Fruit fly (Drosophila melanogaster) whole organism, embryonic: ENCODE results near the gene fzo.

Experiments used
- Atf6 ChIP-seq: fragments of 200-800 bp; sonication (Bioruptor generic); IDR thresholded peaks from 2 replicates; pipeline ENCODE4 v1.3.6; 2022; ENCODE audit warnings: missing biosample characterization, missing genetic modification characterization
- B-H1 ChIP-seq: fragments of 200-800 bp; sonication (Bioruptor generic); IDR thresholded peaks from 3 replicates; pipeline ENCODE4 v1.3.6; 2022; ENCODE audit warnings: missing biosample characterization, missing genetic modification characterization
- Bgb ChIP-seq: fragments of 200-800 bp; sonication (Bioruptor generic); IDR thresholded peaks from 2 replicates; pipeline ENCODE4 v1.3.6; 2022; ENCODE audit warnings: missing biosample characterization, missing genetic modification characterization; ENCODE audit not compliant: partially characterized antibody
- CG10267 ChIP-seq: fragments of 200-800 bp; sonication (Bioruptor generic); optimal IDR thresholded peaks from 2 replicates; lab custom pipeline; 2018; ENCODE audit warnings: missing biosample characterization, mild to moderate bottlenecking, missing genetic modification characterization, moderate library complexity
- CG10979 ChIP-seq: fragments of 200-800 bp; sonication (Bioruptor generic); optimal IDR thresholded peaks from 2 replicates; lab custom pipeline; 2018; ENCODE audit warnings: missing biosample characterization, mild to moderate bottlenecking, missing genetic modification characterization, moderate library complexity
- CG12071 ChIP-seq: fragments of 200-800 bp; sonication (Bioruptor generic); optimal IDR thresholded peaks from 3 replicates; lab custom pipeline; 2018; ENCODE audit warnings: missing biosample characterization, mild to moderate bottlenecking, missing genetic modification characterization
- CG1233 ChIP-seq: fragments of 200-800 bp; sonication (Bioruptor generic); optimal IDR thresholded peaks from 4 replicates; lab custom pipeline; 2018; ENCODE audit warnings: missing biosample characterization, mild to moderate bottlenecking, missing genetic modification characterization
- CG12744 ChIP-seq: fragments of 200-800 bp; sonication (Bioruptor generic); optimal IDR thresholded peaks from 2 replicates; lab custom pipeline; 2016; ENCODE audit warnings: missing biosample characterization, missing genetic modification characterization
- CG13894 ChIP-seq: fragments of 200-800 bp; sonication (Bioruptor generic); optimal IDR thresholded peaks from 3 replicates; lab custom pipeline; 2018; ENCODE audit warnings: missing biosample characterization, mild to moderate bottlenecking, missing genetic modification characterization, moderate library complexity
- CG14860 ChIP-seq: fragments of 200-800 bp; sonication (Bioruptor generic); IDR thresholded peaks from 3 replicates; pipeline ENCODE4 v1.3.6; 2022; ENCODE audit warnings: missing biosample characterization, missing genetic modification characterization; ENCODE audit not compliant: partially characterized antibody
- CG15479 ChIP-seq: fragments of 200-800 bp; sonication (Bioruptor generic); optimal IDR thresholded peaks from 3 replicates; lab custom pipeline; 2019; ENCODE audit warnings: missing biosample characterization, mild to moderate bottlenecking, missing genetic modification characterization, moderate library complexity
- CG16813 ChIP-seq: fragments of 200-800 bp; sonication (Bioruptor generic); IDR thresholded peaks from 3 replicates; pipeline ENCODE4 v1.3.6; 2022; ENCODE audit warnings: missing biosample characterization, missing genetic modification characterization; ENCODE audit not compliant: partially characterized antibody
- CG2116 ChIP-seq: fragments of 200-800 bp; sonication (Bioruptor generic); optimal IDR thresholded peaks from 3 replicates; lab custom pipeline; 2018; ENCODE audit warnings: missing biosample characterization, mild to moderate bottlenecking, missing genetic modification characterization
- CG2199 ChIP-seq: fragments of 200-800 bp; sonication (Bioruptor generic); IDR thresholded peaks from 3 replicates; pipeline ENCODE4 v1.3.6; 2022; ENCODE audit warnings: missing biosample characterization, missing genetic modification characterization
- CG30431 ChIP-seq: fragments of 200-800 bp; sonication (Bioruptor generic); optimal IDR thresholded peaks from 2 replicates; lab custom pipeline; 2017; ENCODE audit warnings: missing biosample characterization, missing genetic modification characterization
- CG3065 ChIP-seq: fragments of 200-800 bp; sonication (Bioruptor generic); optimal IDR thresholded peaks from 2 replicates; lab custom pipeline; 2016; ENCODE audit warnings: missing biosample characterization, missing genetic modification characterization
- CG31365 ChIP-seq: fragments of 200-800 bp; sonication (Bioruptor generic); optimal IDR thresholded peaks from 2 replicates; lab custom pipeline; 2018; ENCODE audit warnings: missing biosample characterization, mild to moderate bottlenecking, missing genetic modification characterization
- CG3163 ChIP-seq: fragments of 200-800 bp; sonication (Bioruptor generic); optimal IDR thresholded peaks from 3 replicates; lab custom pipeline; 2016; ENCODE audit warnings: missing biosample characterization, missing genetic modification characterization
- CG3847 ChIP-seq: fragments of 200-800 bp; sonication (Bioruptor generic); IDR thresholded peaks from 2 replicates; pipeline ENCODE4 v1.3.6; 2022; ENCODE audit warnings: missing biosample characterization, missing genetic modification characterization
- CG3995 ChIP-seq: fragments of 200-800 bp; sonication (Bioruptor generic); optimal IDR thresholded peaks from 3 replicates; lab custom pipeline; 2016; ENCODE audit warnings: missing biosample characterization, missing genetic modification characterization
- CG4282 ChIP-seq: fragments of 200-800 bp; sonication (Bioruptor generic); optimal IDR thresholded peaks from 2 replicates; lab custom pipeline; 2016; ENCODE audit warnings: missing biosample characterization, missing genetic modification characterization
- CG4404 ChIP-seq: fragments of 200-800 bp; sonication (Bioruptor generic); IDR thresholded peaks from 2 replicates; pipeline ENCODE4 v1.3.6; 2022; ENCODE audit warnings: missing biosample characterization, missing genetic modification characterization
- CG5953 ChIP-seq: fragments of 200-800 bp; sonication (Bioruptor generic); IDR thresholded peaks from 2 replicates; pipeline ENCODE4 v1.3.6; 2022; ENCODE audit warnings: missing biosample characterization, missing genetic modification characterization
- CG6765 ChIP-seq: fragments of 200-800 bp; sonication (Bioruptor generic); optimal IDR thresholded peaks from 3 replicates; lab custom pipeline; 2017; ENCODE audit warnings: missing biosample characterization, mild to moderate bottlenecking, missing genetic modification characterization
- CG6813 ChIP-seq: fragments of 200-800 bp; sonication (Bioruptor generic); optimal IDR thresholded peaks from 2 replicates; lab custom pipeline; 2017; ENCODE audit warnings: missing biosample characterization, missing genetic modification characterization, mild to moderate bottlenecking, moderate library complexity, missing genetic modification reagents
- CG9727 ChIP-seq: fragments of 200-800 bp; sonication (Bioruptor generic); optimal IDR thresholded peaks from 3 replicates; lab custom pipeline; 2017; ENCODE audit warnings: missing biosample characterization, mild to moderate bottlenecking, missing genetic modification characterization
- CHES-1-like ChIP-seq: fragments of 200-800 bp; sonication (Bioruptor generic); optimal IDR thresholded peaks from 2 replicates; lab custom pipeline; 2016; ENCODE audit warnings: missing biosample characterization, missing genetic modification characterization
- CoRest ChIP-seq: fragments of 200-800 bp; sonication (Bioruptor generic); optimal IDR thresholded peaks from 3 replicates; lab custom pipeline; 2018; ENCODE audit warnings: missing biosample characterization, mild to moderate bottlenecking, missing genetic modification characterization, moderate library complexity
- Deaf1 ChIP-seq: fragments of 200-800 bp; optimal IDR thresholded peaks from 3 replicates; lab custom pipeline; 2019; ENCODE audit warnings: missing biosample characterization, mild to moderate bottlenecking, missing genetic modification characterization, moderate library complexity
- Mad ChIP-seq: fragments of 200-800 bp; sonication (Bioruptor generic); optimal IDR thresholded peaks from 2 replicates; lab custom pipeline; 2016; ENCODE audit warnings: missing biosample characterization, missing genetic modification characterization
- Med ChIP-seq: fragments of 200-800 bp; sonication (Bioruptor generic); peaks from one replicate; lab custom pipeline; 2016; ENCODE audit warnings: missing biosample characterization, missing genetic modification characterization, mild to moderate bottlenecking, inconsistent platforms, moderate library complexity
- Optix ChIP-seq: fragments of 200-800 bp; sonication (Bioruptor generic); IDR thresholded peaks from 3 replicates; pipeline ENCODE4 v1.3.6; 2022; ENCODE audit warnings: missing biosample characterization, missing genetic modification characterization
- Stat92E ChIP-seq, 3 experiments: fragments of >200 bp in 2 of 3; fragments of 200-800 bp in 1 of 3; sonication (Bioruptor generic) in 1 of 3; optimal IDR thresholded peaks; 2 replicates each; lab custom pipeline; 2017 to 2019; ENCODE audit warnings: missing biosample characterization in 3 of 3, missing genetic modification characterization in 3 of 3, mild to moderate bottlenecking in 1 of 3, moderate library complexity in 1 of 3
- caup ChIP-seq: fragments of 200-800 bp; sonication (Bioruptor generic); optimal IDR thresholded peaks from 3 replicates; lab custom pipeline; 2017; ENCODE audit warnings: missing biosample characterization, mild to moderate bottlenecking, missing genetic modification characterization, moderate library complexity; ENCODE audit not compliant: severe bottlenecking
- chn ChIP-seq: fragments of 200-800 bp; sonication (Bioruptor generic); optimal IDR thresholded peaks from 2 replicates; lab custom pipeline; 2016; ENCODE audit warnings: missing biosample characterization, missing genetic modification characterization
- crol ChIP-seq: fragments of 200-800 bp; sonication (Bioruptor generic); IDR thresholded peaks from 2 replicates; pipeline ENCODE4 v1.3.6; 2022; ENCODE audit warnings: missing biosample characterization, missing genetic modification characterization
- dmrt99B ChIP-seq: fragments of 200-800 bp; sonication (Bioruptor generic); optimal IDR thresholded peaks from 2 replicates; lab custom pipeline; 2018; ENCODE audit warnings: missing biosample characterization, mild to moderate bottlenecking, missing genetic modification characterization, moderate library complexity
- gce ChIP-seq: fragments of 200-800 bp; sonication (Bioruptor generic); IDR thresholded peaks from 3 replicates; pipeline ENCODE4 v1.3.6; 2022; ENCODE audit warnings: missing biosample characterization, missing genetic modification characterization
- kah ChIP-seq: fragments of 200-800 bp; sonication (Bioruptor generic); optimal IDR thresholded peaks from 2 replicates; lab custom pipeline; 2018; ENCODE audit warnings: missing biosample characterization, mild to moderate bottlenecking, missing genetic modification characterization
- lbe ChIP-seq: fragments of 200-800 bp; sonication (Bioruptor generic); optimal IDR thresholded peaks from 2 replicates; lab custom pipeline; 2016; ENCODE audit warnings: missing biosample characterization, mild to moderate bottlenecking, missing genetic modification characterization
- lola ChIP-seq, 3 experiments: fragments of >200 bp in 2 of 3; fragments of 200-800 bp in 1 of 3; sonication (Bioruptor generic) in 1 of 3; optimal IDR thresholded peaks; 2 replicates each; lab custom pipeline; 2017 to 2019; ENCODE audit warnings: missing biosample characterization in 3 of 3, missing genetic modification characterization in 3 of 3, mild to moderate bottlenecking in 1 of 3, moderate library complexity in 1 of 3
- mirr ChIP-seq: fragments of 200-800 bp; sonication (Bioruptor generic); optimal IDR thresholded peaks from 3 replicates; lab custom pipeline; 2018; ENCODE audit warnings: missing biosample characterization, mild to moderate bottlenecking, missing genetic modification characterization
- nerfin-2 ChIP-seq: fragments of 200-800 bp; sonication (Bioruptor generic); IDR thresholded peaks from 2 replicates; pipeline ENCODE4 v1.3.6; 2022; ENCODE audit warnings: missing biosample characterization, missing genetic modification characterization; ENCODE audit not compliant: partially characterized antibody
- rib ChIP-seq: fragments of 200-800 bp; sonication (Bioruptor generic); IDR thresholded peaks from 2 replicates; pipeline ENCODE4 v1.3.6; 2022; ENCODE audit warnings: missing biosample characterization, missing genetic modification characterization
- sim ChIP-seq: fragments of 200-800 bp; sonication (Bioruptor generic); IDR thresholded peaks from 2 replicates; pipeline ENCODE4 v1.3.6; 2022; ENCODE audit warnings: missing biosample characterization, missing genetic modification characterization
- so ChIP-seq: fragments of 200-800 bp; sonication (Bioruptor generic); IDR thresholded peaks from 3 replicates; pipeline ENCODE4 v1.3.6; 2022; ENCODE audit warnings: missing biosample characterization, missing genetic modification characterization
- trem ChIP-seq: fragments of 200-800 bp; optimal IDR thresholded peaks from 3 replicates; lab custom pipeline; 2019; ENCODE audit warnings: missing biosample characterization, mild to moderate bottlenecking, missing genetic modification characterization, moderate library complexity
- unc-4 ChIP-seq: fragments of 200-800 bp; sonication (Bioruptor generic); IDR thresholded peaks from 2 replicates; pipeline ENCODE4 v1.3.6; 2022; ENCODE audit warnings: missing biosample characterization, missing genetic modification characterization; ENCODE audit not compliant: partially characterized antibody
- wek ChIP-seq: fragments of 200-800 bp; sonication (Bioruptor generic); optimal IDR thresholded peaks from 3 replicates; lab custom pipeline; 2018; ENCODE audit warnings: missing biosample characterization, mild to moderate bottlenecking, missing genetic modification characterization, moderate library complexity

The fzo gene

DNA sequence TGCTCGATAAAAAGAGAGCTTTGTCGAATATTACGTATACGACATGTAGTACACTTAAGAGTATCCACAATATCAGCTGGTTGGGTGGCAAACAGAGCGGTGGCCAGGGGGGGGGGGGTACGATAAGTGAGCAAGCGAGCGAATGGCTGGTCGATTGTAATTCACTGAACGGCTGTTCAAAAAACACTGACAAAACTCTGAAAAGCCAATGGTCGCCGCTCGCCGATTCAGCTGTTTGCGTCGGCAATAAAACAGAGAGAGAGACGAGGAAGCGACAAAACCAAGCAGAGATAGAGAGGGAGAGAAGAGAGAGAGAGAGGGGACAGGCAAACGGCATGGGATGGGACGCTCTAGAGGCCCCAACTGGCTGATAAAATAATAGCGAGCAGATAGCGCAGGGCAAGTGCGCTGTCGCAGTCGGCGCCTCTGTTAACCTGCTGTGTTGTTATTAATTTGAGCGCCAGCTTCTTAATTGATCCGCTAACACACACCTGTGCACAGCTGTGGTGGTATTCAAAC is 22.7 kb upstream of the fzo start, which contains the start of gene cnc (continued):
- TF ChIP-seq so (GFP tag; lab: Robert Waterston, UW), result peak; percentile 79; the same call in 2 of the 3 replicates
- no peak for TF ChIP-seq CG3065 (GFP tag; lab: Kevin White, UChicago)
- no peak for TF ChIP-seq lola (GFP tag; optimal IDR thresholded peaks at IDR 0.05; lab: Kevin White, UChicago)
- no peak for TF ChIP-seq CG30431 (GFP tag; lab: Kevin White, UChicago)
- no peak for TF ChIP-seq CG9727 (GFP tag; lab: Kevin White, UChicago)
- TF ChIP-seq Mad (GFP tag; lab: Kevin White, UChicago), result no peak
- no peak for TF ChIP-seq sim (GFP tag; lab: Robert Waterston, UW)
- TF ChIP-seq CG3995 (GFP tag; lab: Kevin White, UChicago), result no peak
- TF ChIP-seq CG5953, result 0 out of 2 replicates have a peak, but pooled peaks have one; percentile 5
- 0 out of 2 replicates have a peak, but pooled peaks have one; percentile 10 for TF ChIP-seq CG3847
- peak; percentile 21 for TF ChIP-seq caup (GFP tag; lab: Kevin White, UChicago)
- TF ChIP-seq nerfin-2 (GFP tag; lab: Robert Waterston, UW), result peak; percentile 12; the same call in 1 of the 2 replicates
- TF ChIP-seq Med (GFP tag; lab: Kevin White, UChicago), result peak; percentile 88
- TF ChIP-seq Optix (GFP tag; lab: Robert Waterston, UW), result no peak; the same call in 2 of the 3 replicates
- peak; percentile 35; the same call in 1 of the 2 replicates for TF ChIP-seq Bgb (GFP tag; lab: Robert Waterston, UW)
- TF ChIP-seq CG2116 (GFP tag; lab: Kevin White, UChicago), result no peak
- no peak for TF ChIP-seq CG12744 (GFP tag; lab: Kevin White, UChicago)
- TF ChIP-seq CG3163 (GFP tag; lab: Kevin White, UChicago), result peak; percentile 97
- TF ChIP-seq crol (GFP tag; lab: Robert Waterston, UW), result peak; percentile 98
- peak; percentile 76 for TF ChIP-seq Deaf1 (tag; lab: Kevin White, UChicago)
- TF ChIP-seq trem (tag; lab: Kevin White, UChicago), result peak; percentile 4
- peak; percentile 51 for TF ChIP-seq CHES-1-like
- TF ChIP-seq unc-4, result peak; percentile 42
- peak; percentile 34 for TF ChIP-seq dmrt99B
- TF ChIP-seq CG4404 (GFP tag; lab: Robert Waterston, UW), result no peak
- TF ChIP-seq CG10267 (tag; lab: Kevin White, UChicago), result no peak
- no peak for TF ChIP-seq Stat92E (GFP tag; optimal IDR thresholded peaks at IDR 0.05; lab: Kevin White, UChicago)
- TF ChIP-seq B-H1 (GFP tag; lab: Robert Waterston, UW), result no peak; the same call in 2 of the 3 replicates
- peak; percentile 4 for TF ChIP-seq CG6813 (GFP tag; lab: Kevin White, UChicago)
- no peak for TF ChIP-seq CoRest (tag; lab: Kevin White, UChicago)
- TF ChIP-seq Atf6 (GFP tag; lab: Robert Waterston, UW), result peak; percentile 63
- peak; percentile 27 for TF ChIP-seq CG10979 (tag; lab: Kevin White, UChicago)
- TF ChIP-seq CG4282 (GFP tag; lab: Kevin White, UChicago), result no peak
- TF ChIP-seq CG12071 (GFP tag; lab: Kevin White, UChicago), result peak; percentile 63
- TF ChIP-seq wek (GFP tag; lab: Kevin White, UChicago), result no peak
- TF ChIP-seq chn, result no peak
- no peak for TF ChIP-seq CG14860 (GFP tag; lab: Robert Waterston, UW)
- peak; percentile 17 for TF ChIP-seq CG6765 (GFP tag; lab: Kevin White, UChicago)
- peak; percentile 72; the same call in 1 of the 3 replicates for TF ChIP-seq gce
- TF ChIP-seq CG1233, result peak; percentile 20
- TF ChIP-seq lbe, result peak; percentile 10
- TF ChIP-seq CG13894 (tag; lab: Kevin White, UChicago), result peak; percentile 57
- TF ChIP-seq CG2199 (GFP tag; lab: Robert Waterston, UW), result peak; percentile 73; the same call in 2 of the 3 replicates
- peak; percentile 59; the same call in 1 of the 2 replicates for TF ChIP-seq rib (GFP tag; lab: Robert Waterston, UW)
- TF ChIP-seq CG15479 (GFP tag; lab: Kevin White, UChicago), result no peak
- TF ChIP-seq mirr (GFP tag; lab: Kevin White, UChicago), result peak; percentile 69
- TF ChIP-seq kah (GFP tag; lab: Kevin White, UChicago), result peak; percentile 36
- TF ChIP-seq CG31365 (tag; lab: Kevin White, UChicago), result peak; percentile 31
- no peak for TF ChIP-seq CG16813 (GFP tag; lab: Robert Waterston, UW)
